Worm (Caenorhabditis elegans) whole organism, midembryonic: ENCODE measurements around the gene T10G3.3.

ENCODE experiments used
- T22C8.4 ChIP-seq: fragments of 200-800 bp; sonication (Bioruptor generic); IDR thresholded peaks from 2 replicates; pipeline ENCODE4 v1.3.6; 2022; ENCODE audit warnings: missing genetic modification characterization, missing compliant biosample characterization
- cog-1 ChIP-seq: sonication (generic microtip); optimal IDR thresholded peaks from 2 replicates; lab custom pipeline; 2016; ENCODE audit warnings: missing genetic modification characterization, missing compliant biosample characterization
- flt-1 ChIP-seq: fragments of 200-800 bp; sonication (Bioruptor generic); IDR thresholded peaks from 2 replicates; pipeline ENCODE4 v1.3.6; 2022; ENCODE audit warnings: missing genetic modification characterization, missing compliant biosample characterization
- klf-2 ChIP-seq: fragments of 200-800 bp; sonication (Bioruptor generic); conservative IDR thresholded peaks from 2 replicates; pipeline ENCODE4 v1.3.6; 2022; ENCODE audit warnings: missing genetic modification reagents, missing genetic modification characterization, missing compliant biosample characterization
- med-1 ChIP-seq: sonication (generic microtip); optimal IDR thresholded peaks from 2 replicates; lab custom pipeline; 2017; ENCODE audit warnings: missing genetic modification characterization, mild to moderate bottlenecking, missing compliant biosample characterization, antibody characterized with exemption, missing genetic modification reagents; ENCODE audit not compliant: insufficient read depth
- ref-1 ChIP-seq: fragments of 200-800 bp; sonication (Bioruptor generic); conservative IDR thresholded peaks from 2 replicates; pipeline ENCODE4 v1.3.6; 2022; ENCODE audit warnings: missing genetic modification reagents, missing genetic modification characterization, missing compliant biosample characterization
- tab-1 ChIP-seq: fragments of 200-800 bp; sonication (Bioruptor generic); IDR thresholded peaks from 2 replicates; pipeline ENCODE4 v1.3.6; 2022; ENCODE audit warnings: missing genetic modification characterization, missing compliant biosample characterization
- ztf-23 ChIP-seq: fragments of 200-800 bp; sonication (Bioruptor generic); IDR thresholded peaks from 2 replicates; pipeline ENCODE4 v1.3.6; 2022; ENCODE audit warnings: missing genetic modification reagents, missing genetic modification characterization, missing compliant biosample characterization
- ztf-29 ChIP-seq: fragments of 200-800 bp; sonication (Bioruptor generic); IDR thresholded peaks from 2 replicates; pipeline ENCODE4 v1.3.6; 2022; ENCODE audit warnings: missing genetic modification reagents, missing genetic modification characterization, missing compliant biosample characterization

Gene T10G3.3

ce11 chrV:13489830-13490229 is at the start of gene T10G3.3:
TSS of gene T10G3.3 (minus strand) at chrV:13490199.
- TF ChIP-seq klf-2 (GFP tag; lab: Robert Waterston, UW) (no peak), T22C8.4 (GFP tag; lab: Robert Waterston, UW) (no peak), ztf-29 (no peak), ref-1 (GFP tag; lab: Robert Waterston, UW) (no peak), tab-1 (no peak)

DNA sequence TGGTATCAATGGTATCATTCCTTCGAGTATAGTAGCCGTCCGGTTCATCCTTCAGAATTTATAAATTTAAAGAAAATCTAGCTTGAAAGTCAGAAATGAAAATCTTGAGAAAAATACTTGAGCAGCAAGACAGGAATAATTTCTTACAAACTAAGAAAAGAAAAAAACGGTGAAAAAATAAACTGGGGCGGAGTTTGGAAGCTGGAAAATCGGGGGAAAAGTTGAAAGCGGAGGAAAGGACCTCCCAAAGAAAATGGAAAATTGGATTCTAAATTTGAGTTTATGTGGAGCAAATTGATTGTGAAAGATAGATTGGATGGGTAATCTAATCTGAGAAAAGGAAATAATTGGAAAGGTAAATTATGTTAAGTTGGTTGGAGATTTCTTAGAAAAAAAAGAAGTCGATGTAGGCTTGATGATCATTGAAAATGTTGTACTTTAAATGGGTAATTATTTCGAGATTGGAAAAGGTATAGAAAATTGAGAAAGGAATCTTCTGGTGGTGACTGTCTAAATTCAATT is 46.1 kb upstream of the T10G3.3 start, which contains the start of gene frpr-5:
Gene frpr-5, minus strand, starts transcription at position 51 of the 522 bp plus-strand sequence.
- no peak for TF ChIP-seq med-1 (GFP tag; lab: Kevin White, UChicago)
- no peak for TF ChIP-seq T22C8.4 (GFP tag; lab: Robert Waterston, UW)
- no peak for TF ChIP-seq ztf-23 (GFP tag; lab: Robert Waterston, UW)
- no peak for TF ChIP-seq ztf-29
- TF ChIP-seq cog-1, result no peak
- no peak for TF ChIP-seq klf-2 (GFP tag; lab: Robert Waterston, UW)
- TF ChIP-seq ref-1 (GFP tag; lab: Robert Waterston, UW), result no peak
- no peak for TF ChIP-seq tab-1
- no peak for TF ChIP-seq flt-1

DNA sequence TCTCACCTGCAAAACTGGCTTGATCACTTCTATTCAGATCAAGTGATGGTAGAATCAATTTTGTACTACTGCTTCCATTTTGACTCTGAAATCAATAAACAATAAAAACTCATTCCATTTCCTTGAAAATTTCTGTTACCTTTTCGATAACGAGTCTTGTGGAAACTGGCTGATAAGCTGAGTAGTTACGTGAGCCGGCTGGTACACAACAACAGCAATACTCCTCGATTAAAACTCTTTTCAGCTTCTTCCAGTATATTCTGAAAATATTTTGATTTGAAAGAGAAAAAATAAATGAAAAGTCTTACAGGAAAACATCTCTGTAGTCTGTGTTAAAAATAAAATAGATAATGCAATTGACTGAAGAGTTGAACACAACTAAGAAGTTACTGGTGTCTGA is 42.5 kb upstream of the T10G3.3 start:
- TF ChIP-seq klf-2 (GFP tag; lab: Robert Waterston, UW) (no peak), flt-1 (no peak), cog-1 (no peak), med-1 (GFP tag; lab: Kevin White, UChicago) (no peak), ztf-23 (GFP tag; lab: Robert Waterston, UW) (no peak), T22C8.4 (GFP tag; lab: Robert Waterston, UW) (no peak)

ce11 chrV:13530698-13531097 is 40.7 kb upstream of the T10G3.3 start, which contains the start of gene ttr-44:
TSS of gene ttr-44 (minus strand) at chrV:13530744.
- no peak for TF ChIP-seq cog-1
- no peak for TF ChIP-seq klf-2 (GFP tag; lab: Robert Waterston, UW)
- no peak for TF ChIP-seq flt-1
- no peak for TF ChIP-seq med-1 (GFP tag; lab: Kevin White, UChicago)
- no peak for TF ChIP-seq tab-1
- no peak for TF ChIP-seq ztf-29
- TF ChIP-seq ztf-23 (GFP tag; lab: Robert Waterston, UW), result no peak
- TF ChIP-seq T22C8.4 (GFP tag; lab: Robert Waterston, UW), result no peak

- TF ChIP-seq ztf-29, result no peak
- no peak for TF ChIP-seq ztf-23 (GFP tag; lab: Robert Waterston, UW)
- no peak for TF ChIP-seq T22C8.4 (GFP tag; lab: Robert Waterston, UW)
- TF ChIP-seq med-1 (GFP tag; lab: Kevin White, UChicago), result no peak
- no peak for TF ChIP-seq klf-2 (GFP tag; lab: Robert Waterston, UW)
- no peak for TF ChIP-seq flt-1
- TF ChIP-seq cog-1, result no peak
- TF ChIP-seq tab-1, result no peak
- no peak for TF ChIP-seq ref-1 (GFP tag; lab: Robert Waterston, UW)
These were observed 39.2 kb upstream of the T10G3.3 start for ce11 chrV:13529165-13529564.

DNA sequence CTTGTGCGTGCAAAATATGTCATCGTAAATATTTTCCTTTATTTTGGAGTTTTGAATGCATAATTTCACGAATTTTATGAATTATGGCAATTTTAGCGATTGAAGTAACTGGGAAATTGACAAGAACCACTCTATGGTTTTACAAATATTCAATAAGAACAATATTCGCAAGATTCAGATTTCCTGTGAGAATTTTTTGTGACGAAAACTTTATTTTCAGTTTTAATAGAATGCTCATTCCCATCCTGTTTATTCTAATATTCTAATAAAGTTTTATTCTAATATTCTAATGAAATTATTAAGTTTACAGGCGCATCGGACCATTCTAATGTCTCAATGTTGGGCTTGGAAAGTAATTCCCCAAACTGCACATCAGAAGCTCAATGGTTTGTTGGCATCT is 33.2 kb upstream of the T10G3.3 start, which contains the start of gene R11G10.3:
Gene R11G10.3, plus strand, starts transcription at position 301 of the 400 bp plus-strand sequence.
- TF ChIP-seq ztf-23 (GFP tag; lab: Robert Waterston, UW), result no peak
- no peak for TF ChIP-seq cog-1
- no peak for TF ChIP-seq med-1 (GFP tag; lab: Kevin White, UChicago)
- TF ChIP-seq ref-1 (GFP tag; lab: Robert Waterston, UW), result no peak
- no peak for TF ChIP-seq T22C8.4 (GFP tag; lab: Robert Waterston, UW)
- no peak for TF ChIP-seq klf-2 (GFP tag; lab: Robert Waterston, UW)
- no peak for TF ChIP-seq tab-1
- no peak for TF ChIP-seq flt-1
- TF ChIP-seq ztf-29, result no peak

DNA sequence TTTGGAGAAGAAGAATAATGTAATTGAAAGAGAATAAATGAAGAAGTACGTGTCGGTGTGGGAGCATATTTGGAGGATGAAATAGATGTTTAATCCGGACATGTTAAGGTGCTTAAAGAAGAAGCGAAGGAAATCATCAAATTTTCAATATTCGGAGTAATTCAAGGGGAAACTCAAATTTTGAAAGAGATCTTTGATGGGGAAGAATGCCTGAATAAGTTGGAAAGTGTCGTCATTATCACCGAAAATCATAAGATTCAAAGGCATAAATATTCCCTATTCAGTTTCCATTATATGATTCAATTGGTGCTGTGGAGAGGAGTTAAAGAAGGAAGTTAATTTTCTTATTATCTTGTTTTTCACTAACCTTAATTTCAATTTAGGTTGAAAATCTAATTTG is 25.1 kb upstream of the T10G3.3 start, which contains the start of gene semi-1:
Gene semi-1, minus strand, starts transcription at position 101 of the 400 bp plus-strand sequence.
- TF ChIP-seq flt-1 (no peak), T22C8.4 (GFP tag; lab: Robert Waterston, UW) (no peak), med-1 (GFP tag; lab: Kevin White, UChicago) (no peak)

ce11 chrV:13512515-13512914 is 22.5 kb upstream of the T10G3.3 start:
- TF ChIP-seq T22C8.4 (GFP tag; lab: Robert Waterston, UW) (no peak), flt-1 (no peak), ztf-29 (no peak), ref-1 (GFP tag; lab: Robert Waterston, UW) (no peak), cog-1 (no peak), ztf-23 (GFP tag; lab: Robert Waterston, UW) (no peak), tab-1 (no peak), klf-2 (GFP tag; lab: Robert Waterston, UW) (no peak)

ce11 chrV:13511618-13512017 is 21.6 kb upstream of the T10G3.3 start, which contains the start of gene avr-15:
TSS of gene avr-15 (minus strand) at chrV:13511718.
- TF ChIP-seq tab-1, result no peak
- TF ChIP-seq T22C8.4 (GFP tag; lab: Robert Waterston, UW), result no peak
- TF ChIP-seq ztf-23 (GFP tag; lab: Robert Waterston, UW), result no peak
- no peak for TF ChIP-seq med-1 (GFP tag; lab: Kevin White, UChicago)
- no peak for TF ChIP-seq ref-1 (GFP tag; lab: Robert Waterston, UW)
- no peak for TF ChIP-seq klf-2 (GFP tag; lab: Robert Waterston, UW)
- TF ChIP-seq cog-1, result no peak
- no peak for TF ChIP-seq flt-1
- no peak for TF ChIP-seq ztf-29

- no peak for TF ChIP-seq tab-1
- no peak for TF ChIP-seq T22C8.4 (GFP tag; lab: Robert Waterston, UW)
- no peak for TF ChIP-seq cog-1
- TF ChIP-seq klf-2 (GFP tag; lab: Robert Waterston, UW), result no peak
- no peak for TF ChIP-seq med-1 (GFP tag; lab: Kevin White, UChicago)
- TF ChIP-seq ref-1 (GFP tag; lab: Robert Waterston, UW), result no peak
- TF ChIP-seq ztf-29, result no peak
- no peak for TF ChIP-seq flt-1
- no peak for TF ChIP-seq ztf-23 (GFP tag; lab: Robert Waterston, UW)
These were observed 16.3 kb upstream of the T10G3.3 start, which contains the start of gene R11G10.4 for ce11 chrV:13506321-13506720. TSS of gene R11G10.4 (plus strand) at chrV:13506621.
